Worm (Caenorhabditis elegans) whole organism, L4 larva: ENCODE measurements around the gene F22F4.5.
A peak's percentile ranks its signal among the peaks of the same experiment; 100 is the strongest.

Source experiments
- D1046.2 ChIP-seq: fragments of 200-800 bp; sonication (Bioruptor generic); IDR thresholded peaks from 2 replicates; pipeline ENCODE4 v1.3.6; 2022; ENCODE audit warnings: missing genetic modification characterization, missing compliant biosample characterization
- F26F4.8 ChIP-seq: fragments of 200-800 bp; sonication (Bioruptor generic); conservative IDR thresholded peaks from 2 replicates; pipeline ENCODE4 v1.3.6; 2022; ENCODE audit warnings: missing genetic modification characterization, missing compliant biosample characterization
- F37D6.2 ChIP-seq: sonication (generic microtip); optimal IDR thresholded peaks from 2 replicates; lab custom pipeline; 2016; ENCODE audit warnings: mild to moderate bottlenecking, missing genetic modification characterization, missing compliant biosample characterization
- T20F7.1 ChIP-seq: fragments of 200-800 bp; sonication (Bioruptor generic); optimal IDR thresholded peaks from 2 replicates; lab custom pipeline; 2018; ENCODE audit warnings: mild to moderate bottlenecking, missing genetic modification characterization, missing compliant biosample characterization
- aha-1 ChIP-seq: fragments of 150-350 bp; peaks from one replicate; lab custom pipeline; 2014; ENCODE audit warnings: missing biosample characterization, missing genetic modification characterization
- ama-1 ChIP-seq: fragments of 150-350 bp; optimal IDR thresholded peaks from 2 replicates; lab custom pipeline; 2014; ENCODE audit warnings: inconsistent platforms, mixed read lengths
- arid-1 ChIP-seq: fragments of 200-800 bp; sonication (Bioruptor generic); conservative IDR thresholded peaks from 2 replicates; pipeline ENCODE4 v1.3.6; 2022; ENCODE audit warnings: missing genetic modification reagents, missing genetic modification characterization, missing compliant biosample characterization
- attf-4 ChIP-seq: sonication (generic microtip); optimal IDR thresholded peaks from 3 replicates; lab custom pipeline; 2017; ENCODE audit warnings: missing biosample characterization, missing genetic modification characterization
- ceh-20 ChIP-seq: fragments of 200-800 bp; sonication (Bioruptor generic); IDR thresholded peaks from 2 replicates; pipeline ENCODE4 v1.3.6; 2022; ENCODE audit warnings: missing genetic modification reagents, missing genetic modification characterization, missing compliant biosample characterization
- ceh-32 ChIP-seq: sonication (generic microtip); optimal IDR thresholded peaks from 2 replicates; lab custom pipeline; 2016; ENCODE audit warnings: mild to moderate bottlenecking, missing genetic modification characterization, missing compliant biosample characterization; ENCODE audit not compliant: poor library complexity
- ceh-62 ChIP-seq: sonication (generic microtip); optimal IDR thresholded peaks from 2 replicates; lab custom pipeline; 2017; ENCODE audit warnings: missing biosample characterization, missing genetic modification characterization
- ctbp-1 ChIP-seq: fragments of 200-800 bp; sonication (Bioruptor generic); IDR thresholded peaks from 2 replicates; pipeline ENCODE4 v1.3.6; 2022; ENCODE audit warnings: missing genetic modification reagents, missing genetic modification characterization, missing compliant biosample characterization
- dmd-6 ChIP-seq: fragments of 200-800 bp; sonication (Bioruptor generic); IDR thresholded peaks from 2 replicates; pipeline ENCODE4 v1.3.6; 2022; ENCODE audit warnings: missing genetic modification reagents, missing genetic modification characterization, missing compliant biosample characterization
- dmd-8 ChIP-seq: fragments of 200-800 bp; sonication (Bioruptor generic); IDR thresholded peaks from 2 replicates; pipeline ENCODE4 v1.3.6; 2022; ENCODE audit warnings: missing genetic modification characterization, missing compliant biosample characterization
- dpl-1 ChIP-seq: fragments of 150-350 bp; optimal IDR thresholded peaks from 2 replicates; lab custom pipeline; 2014; ENCODE audit warnings: missing biosample characterization, missing genetic modification reagents, missing genetic modification characterization
- dve-1 ChIP-seq: sonication (generic microtip); optimal IDR thresholded peaks from 2 replicates; lab custom pipeline; 2017; ENCODE audit warnings: antibody characterized with exemption, mild to moderate bottlenecking, missing genetic modification characterization, missing compliant biosample characterization; ENCODE audit not compliant: insufficient read depth
- gei-8 ChIP-seq: fragments of 200-800 bp; sonication (Bioruptor generic); optimal IDR thresholded peaks from 2 replicates; lab custom pipeline; 2018; ENCODE audit warnings: mild to moderate bottlenecking, missing genetic modification characterization, missing compliant biosample characterization
- hlh-11 ChIP-seq: fragments of 200-800 bp; sonication (Bioruptor generic); optimal IDR thresholded peaks from 2 replicates; lab custom pipeline; 2018; ENCODE audit warnings: mild to moderate bottlenecking, missing genetic modification characterization, missing compliant biosample characterization
- hmg-1.1 ChIP-seq: fragments of 200-800 bp; sonication (Bioruptor generic); IDR thresholded peaks from 2 replicates; pipeline ENCODE4 v1.3.6; 2022; ENCODE audit warnings: missing genetic modification reagents, missing genetic modification characterization, missing compliant biosample characterization
- jun-1 ChIP-seq: fragments of 150-350 bp; optimal IDR thresholded peaks from 2 replicates; lab custom pipeline; 2014; ENCODE audit warnings: missing biosample characterization, missing genetic modification reagents, missing genetic modification characterization
- lim-7 ChIP-seq: fragments of 200-800 bp; sonication (Bioruptor generic); IDR thresholded peaks from 2 replicates; pipeline ENCODE4 v1.3.6; 2022; ENCODE audit warnings: missing genetic modification characterization, missing compliant biosample characterization
- lin-13 ChIP-seq: fragments of 150-350 bp; optimal IDR thresholded peaks from 2 replicates; lab custom pipeline; 2014; ENCODE audit warnings: missing biosample characterization, missing genetic modification reagents, missing genetic modification characterization
- lin-15B ChIP-seq: fragments of 150-350 bp; sonication (generic microtip); optimal IDR thresholded peaks from 3 replicates; lab custom pipeline; 2014; ENCODE audit warnings: missing biosample characterization, missing genetic modification characterization
- madf-9 ChIP-seq: fragments of 200-800 bp; sonication (Bioruptor generic); conservative IDR thresholded peaks from 2 replicates; pipeline ENCODE4 v1.3.6; 2022; ENCODE audit warnings: missing genetic modification reagents, missing genetic modification characterization, missing compliant biosample characterization
- mes-2 ChIP-seq: sonication (generic microtip); optimal IDR thresholded peaks from 2 replicates; lab custom pipeline; 2016; ENCODE audit warnings: missing genotype, mild to moderate bottlenecking, missing genetic modification characterization, missing compliant biosample characterization; ENCODE audit not compliant: poor library complexity, severe bottlenecking
- mxl-3 ChIP-seq: fragments of 200-800 bp; sonication (Bioruptor generic); optimal IDR thresholded peaks from 2 replicates; lab custom pipeline; 2018; ENCODE audit warnings: mild to moderate bottlenecking, missing genetic modification characterization, missing compliant biosample characterization
- nhr-11 ChIP-seq: fragments of 150-350 bp; optimal IDR thresholded peaks from 2 replicates; lab custom pipeline; 2014; ENCODE audit warnings: missing biosample characterization, missing genetic modification characterization
- nhr-25 ChIP-seq: sonication (generic microtip); optimal IDR thresholded peaks from 2 replicates; lab custom pipeline; 2017; ENCODE audit warnings: missing genetic modification characterization, mild to moderate bottlenecking, missing compliant biosample characterization, antibody characterized with exemption, moderate library complexity, borderline replicate concordance; ENCODE audit not compliant: insufficient read depth
- nhr-28 ChIP-seq: fragments of 150-350 bp; optimal IDR thresholded peaks from 2 replicates; lab custom pipeline; 2014; ENCODE audit warnings: missing biosample characterization, missing genetic modification characterization
- nhr-41 ChIP-seq: fragments of 200-800 bp; sonication (Bioruptor generic); IDR thresholded peaks from 2 replicates; pipeline ENCODE4 v1.3.6; 2022; ENCODE audit warnings: missing genetic modification reagents, missing genetic modification characterization, missing compliant biosample characterization
- nhr-42 ChIP-seq: fragments of 200-800 bp; sonication (Bioruptor generic); IDR thresholded peaks from 2 replicates; pipeline ENCODE4 v1.3.6; 2022; ENCODE audit warnings: missing genetic modification characterization, missing compliant biosample characterization
- nhr-48 ChIP-seq: sonication (generic microtip); optimal IDR thresholded peaks from 2 replicates; lab custom pipeline; 2016; ENCODE audit warnings: mild to moderate bottlenecking, missing genetic modification characterization, missing compliant biosample characterization
- nhr-76 ChIP-seq: fragments of 150-350 bp; optimal IDR thresholded peaks from 2 replicates; lab custom pipeline; 2014; ENCODE audit warnings: missing biosample characterization, missing genetic modification characterization
- nhr-77 ChIP-seq: fragments of 150-350 bp; optimal IDR thresholded peaks from 2 replicates; lab custom pipeline; 2014; ENCODE audit warnings: missing biosample characterization, missing genetic modification characterization
- pha-4 ChIP-seq, 2 experiments: fragments of 150-350 bp in 1 of 2; fragments of 200-800 bp in 1 of 2; sonication (Bioruptor generic) in 1 of 2; IDR thresholded peaks in 1 of 2; optimal IDR thresholded peaks in 1 of 2; 2 replicates each; pipeline versions ENCODE4 v1.3.6 to Lab custom; 2014 to 2022; ENCODE audit warnings: missing genetic modification characterization in 2 of 2, missing genetic modification reagents in 2 of 2, missing biosample characterization in 1 of 2, missing compliant biosample characterization in 1 of 2
- pqm-1 ChIP-seq: sonication (generic microtip); optimal IDR thresholded peaks from 2 replicates; lab custom pipeline; 2017; ENCODE audit warnings: missing biosample characterization, missing genetic modification characterization
- saeg-2 ChIP-seq: fragments of 200-800 bp; sonication (Bioruptor generic); IDR thresholded peaks from 2 replicates; pipeline ENCODE4 v1.3.6; 2022; ENCODE audit warnings: missing genetic modification reagents, missing genetic modification characterization, missing compliant biosample characterization
- tra-1 ChIP-seq: fragments of 200-800 bp; sonication (Bioruptor generic); IDR thresholded peaks from 2 replicates; pipeline ENCODE4 v1.3.6; 2022; ENCODE audit warnings: missing genetic modification reagents, missing genetic modification characterization, missing compliant biosample characterization
- unc-130 ChIP-seq: sonication (generic microtip); optimal IDR thresholded peaks from 2 replicates; lab custom pipeline; 2016; ENCODE audit warnings: missing genetic modification reagents, missing genetic modification characterization, missing compliant biosample characterization
- unc-39 ChIP-seq: sonication (generic microtip); optimal IDR thresholded peaks from 2 replicates; lab custom pipeline; 2017; ENCODE audit warnings: missing biosample characterization, missing genetic modification characterization
- unc-62 ChIP-seq, 3 experiments: fragments of 150-350 bp in 1 of 3; sonication (generic microtip); optimal IDR thresholded peaks in 2 of 3; peaks in 1 of 3; 1 replicate in 1 of 3; 2 replicates in 2 of 3; lab custom pipeline; 2014 to 2017; ENCODE audit warnings: missing biosample characterization in 3 of 3, missing genetic modification characterization in 3 of 3, missing genetic modification reagents in 3 of 3, missing genotype in 1 of 3
- zag-1 ChIP-seq: fragments of 150-350 bp; optimal IDR thresholded peaks from 2 replicates; lab custom pipeline; 2014; ENCODE audit warnings: missing biosample characterization, missing genetic modification characterization
- zfp-2 ChIP-seq: sonication (generic microtip); optimal IDR thresholded peaks from 2 replicates; lab custom pipeline; 2016; ENCODE audit warnings: mild to moderate bottlenecking, missing genetic modification characterization, missing compliant biosample characterization
- zip-11 ChIP-seq: fragments of 200-800 bp; sonication (Bioruptor generic); IDR thresholded peaks from 2 replicates; pipeline ENCODE4 v1.3.6; 2022; ENCODE audit warnings: missing genetic modification characterization, missing compliant biosample characterization
- ztf-11 ChIP-seq: fragments of 150-350 bp; optimal IDR thresholded peaks from 2 replicates; lab custom pipeline; 2014; ENCODE audit warnings: missing biosample characterization, missing genetic modification characterization

The F22F4.5 gene

ce11 chrX:5987910-5988309 is 4.8 kb downstream of the F22F4.5 start:
- no peak for TF ChIP-seq ama-1 (lab: Kevin White, UChicago)
- no peak for TF ChIP-seq mes-2 (tag; lab: Kevin White, UChicago)
- TF ChIP-seq ceh-32 = no peak
- no peak for TF ChIP-seq unc-39 (tag; lab: Kevin White, UChicago)
- no peak for TF ChIP-seq gei-8 (GFP tag; lab: Kevin White, UChicago)
- no peak for TF ChIP-seq saeg-2 (GFP tag; lab: Robert Waterston, UW)
- TF ChIP-seq, all 104 proteins: peak for 0

ce11 chrX:5985720-5986119 is 7.0 kb downstream of the F22F4.5 start:
- TF ChIP-seq nhr-28 (tag; lab: Kevin White, UChicago) (peak; percentile 20), zip-11 (no peak), hlh-11 (tag; lab: Kevin White, UChicago) (peak; percentile 6), gei-8 (GFP tag; lab: Kevin White, UChicago) (no peak), pqm-1 (peak; percentile 32), madf-9 (no peak)

- TF ChIP-seq dve-1 (tag; lab: Kevin White, UChicago) = peak; percentile 88
- TF ChIP-seq nhr-77 (tag; lab: Kevin White, UChicago) = peak; percentile 58
- TF ChIP-seq aha-1 (tag; lab: Kevin White, UChicago) = peak; percentile 83
- TF ChIP-seq ceh-20 (GFP tag; lab: Robert Waterston, UW) = peak; percentile 66; the same call in 1 of the 2 replicates
- TF ChIP-seq nhr-42 (GFP tag; lab: Robert Waterston, UW) = peak; percentile 46; the same call in 1 of the 2 replicates
- no peak for TF ChIP-seq lin-15B (tag; lab: Kevin White, UChicago)
- peak; percentile 88 for TF ChIP-seq dpl-1 (GFP tag; lab: Kevin White, UChicago)
- no peak for TF ChIP-seq lim-7 (GFP tag; lab: Robert Waterston, UW)
- peak; percentile 81 for TF ChIP-seq dmd-6
- TF ChIP-seq unc-62 (GFP tag; optimal IDR thresholded peaks at IDR 0.05 in 1 of 2; lab: Kevin White, UChicago) = peak in 1 of 2 experiments; percentile 84
- no peak for TF ChIP-seq unc-62 (tag; optimal IDR thresholded peaks at IDR 0.05; lab: Kevin White, UChicago)
- peak; percentile 21 for TF ChIP-seq pqm-1
- TF ChIP-seq mes-2 (tag; lab: Kevin White, UChicago) = peak; percentile 84
- TF ChIP-seq unc-130 (GFP tag; lab: Kevin White, UChicago) = no peak
- no peak for TF ChIP-seq D1046.2
- TF ChIP-seq zag-1 = peak; percentile 2
- TF ChIP-seq attf-4 (tag; lab: Kevin White, UChicago) = no peak
- peak; percentile 14 for TF ChIP-seq nhr-25
- TF ChIP-seq nhr-48 (tag; lab: Kevin White, UChicago) = peak; percentile 64
- no peak for TF ChIP-seq ztf-11 (tag; lab: Kevin White, UChicago)
- peak; percentile 97 for TF ChIP-seq mxl-3 (GFP tag; lab: Kevin White, UChicago)
- TF ChIP-seq lin-13 (GFP tag; lab: Kevin White, UChicago) = peak; percentile 85
- TF ChIP-seq F26F4.8 (GFP tag; lab: Robert Waterston, UW) = 0 out of 2 replicates have a peak, but pooled peaks have one; percentile 37
- TF ChIP-seq hmg-1.1 (GFP tag; lab: Robert Waterston, UW) = peak; percentile 89
- TF ChIP-seq zfp-2 (tag; lab: Kevin White, UChicago) = peak; percentile 60
- TF ChIP-seq nhr-11 (tag; lab: Kevin White, UChicago) = peak; percentile 90
- TF ChIP-seq nhr-41 (GFP tag; lab: Robert Waterston, UW) = no peak
- no peak for TF ChIP-seq dmd-8 (GFP tag; lab: Robert Waterston, UW)
- no peak for TF ChIP-seq ama-1 (lab: Kevin White, UChicago)
- peak; percentile 68; the same call in 1 of the 2 replicates for TF ChIP-seq madf-9
- no peak for TF ChIP-seq ceh-62 (tag; lab: Kevin White, UChicago)
- no peak for TF ChIP-seq nhr-76 (tag; lab: Kevin White, UChicago)
- TF ChIP-seq gei-8 (GFP tag; lab: Kevin White, UChicago) = no peak
- peak; percentile 79 for TF ChIP-seq nhr-28 (tag; lab: Kevin White, UChicago)
- peak; percentile 75 for TF ChIP-seq ctbp-1
- peak; percentile 90 for TF ChIP-seq hlh-11 (tag; lab: Kevin White, UChicago)
- TF ChIP-seq arid-1 (GFP tag; lab: Robert Waterston, UW) = no peak
- TF ChIP-seq F37D6.2 (tag; lab: Kevin White, UChicago) = peak; percentile 84
- TF ChIP-seq pha-4 (GFP tag; IDR thresholded peaks at IDR 0.05; lab: Robert Waterston, UW) = peak; percentile 36; the same call in 1 of the 2 replicates
- TF ChIP-seq pha-4 (tag; optimal IDR thresholded peaks at IDR 0.05; lab: Kevin White, UChicago) = no peak
- no peak for TF ChIP-seq tra-1 (GFP tag; lab: Robert Waterston, UW)
- TF ChIP-seq T20F7.1 = no peak
- TF ChIP-seq jun-1 (tag; lab: Kevin White, UChicago) = peak; percentile 68
Observed at ce11 chrX:5984581-5985039, 8.1 kb downstream of the F22F4.5 start, which contains the start of gene klp-13. Gene klp-13 (plus strand): TSS chrX:5984989.
